Worm (Caenorhabditis elegans) whole organism, late embryonic: Measurements from ENCODE around the gene F59E11.6.

Source experiments
- F13H6.1 ChIP-seq: sonication (generic microtip); optimal IDR thresholded peaks from 2 replicates; lab custom pipeline; 2016; ENCODE audit warnings: missing genetic modification characterization, missing compliant biosample characterization
- T23F11.4 ChIP-seq: fragments of 200-800 bp; sonication (Bioruptor generic); optimal IDR thresholded peaks from 2 replicates; lab custom pipeline; 2018; ENCODE audit warnings: mild to moderate bottlenecking, missing genetic modification characterization, missing compliant biosample characterization
- ahr-1 ChIP-seq: sonication (generic microtip); optimal IDR thresholded peaks from 2 replicates; lab custom pipeline; 2016; ENCODE audit warnings: missing genetic modification characterization, missing compliant biosample characterization
- ama-1 ChIP-seq: fragments of 150-350 bp; optimal IDR thresholded peaks from 2 replicates; lab custom pipeline; 2014
- ceh-14 ChIP-seq: sonication (generic microtip); optimal IDR thresholded peaks from 2 replicates; lab custom pipeline; 2016; ENCODE audit warnings: missing genotype, missing genetic modification characterization, missing compliant biosample characterization
- ceh-19 ChIP-seq: fragments of 200-800 bp; sonication (Bioruptor generic); optimal IDR thresholded peaks from 2 replicates; lab custom pipeline; 2018; ENCODE audit warnings: mild to moderate bottlenecking, missing genetic modification characterization, missing compliant biosample characterization
- ceh-24 ChIP-seq: sonication (generic microtip); optimal IDR thresholded peaks from 2 replicates; lab custom pipeline; 2016; ENCODE audit warnings: mild to moderate bottlenecking, missing genetic modification characterization, missing compliant biosample characterization
- ceh-30 ChIP-seq: fragments of 150-350 bp; optimal IDR thresholded peaks from 2 replicates; lab custom pipeline; 2014; ENCODE audit warnings: missing biosample characterization, missing genetic modification characterization
- ceh-31 ChIP-seq: sonication (generic microtip); optimal IDR thresholded peaks from 2 replicates; lab custom pipeline; 2016; ENCODE audit warnings: missing genetic modification characterization, missing compliant biosample characterization
- ceh-34 ChIP-seq: sonication (generic microtip); optimal IDR thresholded peaks from 2 replicates; lab custom pipeline; 2016; ENCODE audit warnings: mild to moderate bottlenecking, missing genetic modification characterization, missing compliant biosample characterization
- ceh-48 ChIP-seq: sonication (generic microtip); optimal IDR thresholded peaks from 2 replicates; lab custom pipeline; 2016; ENCODE audit warnings: missing genetic modification characterization, inconsistent platforms, missing compliant biosample characterization
- ceh-6 ChIP-seq: fragments of 200-800 bp; sonication (Bioruptor generic); optimal IDR thresholded peaks from 2 replicates; lab custom pipeline; 2018; ENCODE audit warnings: mild to moderate bottlenecking, missing genetic modification characterization, missing compliant biosample characterization
- ceh-9 ChIP-seq: sonication (generic microtip); optimal IDR thresholded peaks from 2 replicates; lab custom pipeline; 2016; ENCODE audit warnings: mild to moderate bottlenecking, missing genetic modification characterization, inconsistent platforms, missing compliant biosample characterization
- dve-1 ChIP-seq: sonication (generic microtip); optimal IDR thresholded peaks from 2 replicates; lab custom pipeline; 2017; ENCODE audit warnings: antibody characterized with exemption, mild to moderate bottlenecking, missing genetic modification characterization, missing compliant biosample characterization
- elt-2 ChIP-seq: sonication (generic microtip); optimal IDR thresholded peaks from 2 replicates; lab custom pipeline; 2016; ENCODE audit warnings: missing genetic modification reagents, missing genetic modification characterization, missing compliant biosample characterization
- elt-4 ChIP-seq: sonication (generic microtip); optimal IDR thresholded peaks from 2 replicates; lab custom pipeline; 2016; ENCODE audit warnings: missing genetic modification characterization, missing compliant biosample characterization
- ets-4 ChIP-seq: sonication (generic microtip); optimal IDR thresholded peaks from 2 replicates; lab custom pipeline; 2016; ENCODE audit warnings: missing genetic modification characterization, missing compliant biosample characterization
- fax-1 ChIP-seq: sonication (generic microtip); optimal IDR thresholded peaks from 2 replicates; lab custom pipeline; 2016; ENCODE audit warnings: missing genotype, missing genetic modification characterization, missing compliant biosample characterization
- fkh-10 ChIP-seq: fragments of 150-350 bp; optimal IDR thresholded peaks from 2 replicates; lab custom pipeline; 2014; ENCODE audit warnings: missing biosample characterization, missing genetic modification reagents, missing genetic modification characterization
- fkh-6 ChIP-seq: sonication (generic microtip); optimal IDR thresholded peaks from 2 replicates; lab custom pipeline; 2016; ENCODE audit warnings: missing genetic modification characterization, missing compliant biosample characterization
- gmeb-2 ChIP-seq: sonication (generic microtip); optimal IDR thresholded peaks from 2 replicates; lab custom pipeline; 2016; ENCODE audit warnings: missing genetic modification characterization, inconsistent platforms, missing compliant biosample characterization
- hlh-13 ChIP-seq: fragments of 200-800 bp; sonication (Bioruptor generic); optimal IDR thresholded peaks from 2 replicates; lab custom pipeline; 2018; ENCODE audit warnings: mild to moderate bottlenecking, missing genetic modification characterization, missing compliant biosample characterization
- hlh-15 ChIP-seq: sonication (generic microtip); optimal IDR thresholded peaks from 2 replicates; lab custom pipeline; 2016; ENCODE audit warnings: missing genetic modification characterization, missing compliant biosample characterization
- hlh-6 ChIP-seq: sonication (generic microtip); optimal IDR thresholded peaks from 2 replicates; lab custom pipeline; 2016; ENCODE audit warnings: missing genotype, missing genetic modification characterization, missing compliant biosample characterization
- lim-6 ChIP-seq: sonication (generic microtip); optimal IDR thresholded peaks from 2 replicates; lab custom pipeline; 2016; ENCODE audit warnings: missing genetic modification characterization, missing compliant biosample characterization
- lin-11 ChIP-seq: fragments of 200-800 bp; sonication (Bioruptor generic); optimal IDR thresholded peaks from 2 replicates; lab custom pipeline; 2018; ENCODE audit warnings: mild to moderate bottlenecking, missing genetic modification characterization, missing compliant biosample characterization
- madf-2 ChIP-seq: sonication (generic microtip); optimal IDR thresholded peaks from 2 replicates; lab custom pipeline; 2017; ENCODE audit warnings: missing genetic modification characterization, missing compliant biosample characterization
- mec-3 ChIP-seq: sonication (generic microtip); optimal IDR thresholded peaks from 2 replicates; lab custom pipeline; 2016; ENCODE audit warnings: borderline replicate concordance, missing genetic modification characterization, missing compliant biosample characterization
- nhr-232 ChIP-seq: sonication (generic microtip); optimal IDR thresholded peaks from 2 replicates; lab custom pipeline; 2016; ENCODE audit warnings: missing genetic modification characterization, missing compliant biosample characterization
- npax-4 ChIP-seq: sonication (generic microtip); optimal IDR thresholded peaks from 2 replicates; lab custom pipeline; 2016; ENCODE audit warnings: missing genetic modification characterization, missing compliant biosample characterization
- pax-1 ChIP-seq: fragments of 150-350 bp; optimal IDR thresholded peaks from 2 replicates; lab custom pipeline; 2014; ENCODE audit warnings: missing biosample characterization, missing genetic modification characterization
- pqm-1 ChIP-seq: sonication (generic microtip); optimal IDR thresholded peaks from 2 replicates; lab custom pipeline; 2016; ENCODE audit warnings: missing genetic modification characterization, missing compliant biosample characterization
- rnt-1 ChIP-seq: sonication (generic microtip); optimal IDR thresholded peaks from 2 replicates; lab custom pipeline; 2016; ENCODE audit warnings: missing genetic modification characterization, missing compliant biosample characterization
- sox-2 ChIP-seq: fragments of 200-800 bp; sonication (Bioruptor generic); IDR thresholded peaks from 2 replicates; pipeline ENCODE4 v1.3.6; 2022; ENCODE audit warnings: missing genetic modification reagents, missing genetic modification characterization, missing compliant biosample characterization
- sox-4 ChIP-seq: sonication (generic microtip); optimal IDR thresholded peaks from 2 replicates; lab custom pipeline; 2017; ENCODE audit warnings: mild to moderate bottlenecking, missing genetic modification characterization, inconsistent platforms, missing compliant biosample characterization
- tbx-2 ChIP-seq: sonication (generic microtip); optimal IDR thresholded peaks from 2 replicates; lab custom pipeline; 2016; ENCODE audit warnings: missing genetic modification characterization, missing compliant biosample characterization
- ttx-3 ChIP-seq: sonication (generic microtip); optimal IDR thresholded peaks from 2 replicates; lab custom pipeline; 2016; ENCODE audit warnings: missing genetic modification reagents, missing genetic modification characterization, missing compliant biosample characterization
- unc-55 ChIP-seq: sonication (generic microtip); optimal IDR thresholded peaks from 2 replicates; lab custom pipeline; 2017; ENCODE audit warnings: missing biosample characterization, missing genetic modification reagents, missing genetic modification characterization
- ztf-16 ChIP-seq: sonication (generic microtip); optimal IDR thresholded peaks from 2 replicates; lab custom pipeline; 2017; ENCODE audit warnings: missing genetic modification characterization, missing compliant biosample characterization

Gene F59E11.6

ce11 chrV:8991679-8992078 is at the start of gene F59E11.6:
TSS of gene F59E11.6 (plus strand) at chrV:8991789.
- TF ChIP-seq ama-1 (lab: Kevin White, UChicago) (no peak), dve-1 (tag; lab: Kevin White, UChicago) (no peak), ets-4 (no peak), ceh-19 (no peak), ceh-14 (tag; lab: Kevin White, UChicago) (no peak), ceh-34 (tag; lab: Kevin White, UChicago) (no peak)

- no peak for TF ChIP-seq ceh-6 (GFP tag; lab: Kevin White, UChicago)
- no peak for TF ChIP-seq ceh-24 (tag; lab: Kevin White, UChicago)
- no peak for TF ChIP-seq fax-1 (tag; lab: Kevin White, UChicago)
- no peak for TF ChIP-seq hlh-6 (tag; lab: Kevin White, UChicago)
- TF ChIP-seq ceh-9 (tag; lab: Kevin White, UChicago), result no peak
Measured at ce11 chrV:8942437-8942978, 49.1 kb upstream of the F59E11.6 start.

ce11 chrV:8943963-8944362 is 47.6 kb upstream of the F59E11.6 start, which contains the start of gene T19A5.3:
TSS of gene T19A5.3 (minus strand) at chrV:8944063.
- TF ChIP-seq elt-4 (tag; lab: Kevin White, UChicago) (no peak), tbx-2 (tag; lab: Kevin White, UChicago) (no peak), ama-1 (lab: Kevin White, UChicago) (no peak), fkh-10 (GFP tag; lab: Kevin White, UChicago) (no peak), lim-6 (tag; lab: Kevin White, UChicago) (no peak), ceh-19 (no peak), madf-2 (tag; lab: Kevin White, UChicago) (no peak), ztf-16 (no peak), nhr-232 (tag; lab: Kevin White, UChicago) (no peak), ets-4 (no peak), elt-2 (tag; lab: Kevin White, UChicago) (no peak), sox-2 (GFP tag; lab: Robert Waterston, UW) (no peak), unc-55 (GFP tag; lab: Kevin White, UChicago) (no peak), hlh-13 (no peak), pax-1 (tag; lab: Kevin White, UChicago) (no peak), T23F11.4 (GFP tag; lab: Kevin White, UChicago) (no peak), rnt-1 (no peak), ttx-3 (tag; lab: Kevin White, UChicago) (no peak), ceh-34 (tag; lab: Kevin White, UChicago) (no peak)

- TF ChIP-seq F13H6.1 (tag; lab: Kevin White, UChicago), result no peak
- TF ChIP-seq ahr-1 (tag; lab: Kevin White, UChicago), result no peak
- TF ChIP-seq ceh-31 (tag; lab: Kevin White, UChicago), result no peak
- no peak for TF ChIP-seq pqm-1 (tag; lab: Kevin White, UChicago)
- TF ChIP-seq nhr-232 (tag; lab: Kevin White, UChicago), result no peak
- no peak for TF ChIP-seq fax-1 (tag; lab: Kevin White, UChicago)
- TF ChIP-seq rnt-1, result no peak
- TF ChIP-seq lin-11 (tag; lab: Kevin White, UChicago), result no peak
Measured at ce11 chrV:8944481-8944880, 47.1 kb upstream of the F59E11.6 start.

- TF ChIP-seq fkh-6 (tag; lab: Kevin White, UChicago) (no peak), ets-4 (no peak), fkh-10 (GFP tag; lab: Kevin White, UChicago) (no peak), hlh-15 (tag; lab: Kevin White, UChicago) (no peak)
Measured at ce11 chrV:8946142-8946541, 45.4 kb upstream of the F59E11.6 start.

ce11 chrV:8947499-8947898 is 44.1 kb upstream of the F59E11.6 start, which contains the start of gene gck-1:
TSS of gene gck-1 (plus strand) at chrV:8947799.
- TF ChIP-seq ceh-30 (tag; lab: Kevin White, UChicago), result no peak
- no peak for TF ChIP-seq fkh-6 (tag; lab: Kevin White, UChicago)
- no peak for TF ChIP-seq hlh-15 (tag; lab: Kevin White, UChicago)
- no peak for TF ChIP-seq ets-4
- no peak for TF ChIP-seq ceh-24 (tag; lab: Kevin White, UChicago)
- TF ChIP-seq npax-4 (tag; lab: Kevin White, UChicago), result no peak
- no peak for TF ChIP-seq F13H6.1 (tag; lab: Kevin White, UChicago)
- TF ChIP-seq elt-4 (tag; lab: Kevin White, UChicago), result no peak
- no peak for TF ChIP-seq rnt-1
- TF ChIP-seq gmeb-2 (tag; lab: Kevin White, UChicago), result no peak
- TF ChIP-seq ceh-9 (tag; lab: Kevin White, UChicago), result no peak
- TF ChIP-seq madf-2 (tag; lab: Kevin White, UChicago), result no peak
- TF ChIP-seq unc-55 (GFP tag; lab: Kevin White, UChicago), result no peak
- TF ChIP-seq mec-3 (tag; lab: Kevin White, UChicago), result no peak
- no peak for TF ChIP-seq sox-4 (tag; lab: Kevin White, UChicago)
- no peak for TF ChIP-seq ceh-48
